Fruit fly (Drosophila melanogaster): ENCODE data around the gene CG13455.

CG13455 gene

DNA sequence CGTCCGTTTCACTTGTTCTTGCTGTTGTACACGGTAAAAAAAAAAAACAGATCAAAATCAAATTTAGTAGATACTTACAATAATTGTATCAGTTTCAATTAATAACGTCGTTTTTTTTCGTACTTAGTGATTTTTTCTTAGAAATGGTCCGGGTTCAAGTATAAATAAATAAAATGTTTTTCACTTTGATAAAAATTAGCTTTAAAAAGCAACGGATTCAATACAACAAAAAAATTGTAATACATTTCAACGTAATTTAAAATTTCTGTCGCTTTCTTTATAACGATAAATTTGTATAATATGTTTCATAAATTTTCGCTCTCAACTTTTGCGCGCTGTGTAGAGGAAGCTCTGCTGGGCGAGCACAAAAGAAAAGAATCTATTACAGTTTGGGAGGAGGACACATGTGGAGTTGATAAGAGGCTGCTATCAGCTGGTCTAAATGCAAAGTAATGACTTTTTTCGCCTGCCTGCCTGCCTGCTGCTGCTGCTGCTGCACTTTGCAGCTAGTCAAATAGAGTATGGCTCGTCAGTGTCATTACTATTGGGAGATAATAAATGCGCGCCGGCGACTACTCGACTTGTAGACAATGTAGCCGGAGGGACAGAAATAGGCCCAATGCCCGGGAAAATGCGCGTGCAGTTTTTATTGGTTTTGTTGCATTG, 41.7 kb downstream of the CG13455 start:
- TF ChIP-seq bab1 (GFP tag; optimal IDR thresholded peaks at IDR 0.05) (no peak), CG33017 (tag; optimal IDR thresholded peaks at IDR 0.05) (peak; percentile 43), CG12768 (GFP tag; optimal IDR thresholded peaks at IDR 0.05) (peak; percentile 6), cnc (optimal IDR thresholded peaks at IDR 0.05) (no peak), cic (GFP tag; optimal IDR thresholded peaks at IDR 0.05) (peak; percentile 58), Mnt (GFP tag; optimal IDR thresholded peaks at IDR 0.05) (peak; percentile 57), kay (GFP tag; ENCODE audit: borderline replicate concordance) (no peak), CG11617 (GFP tag; optimal IDR thresholded peaks at IDR 0.05) (peak; percentile 74), CG5204 (GFP tag; optimal IDR thresholded peaks at IDR 0.05) (peak; percentile 63), pad (GFP tag; optimal IDR thresholded peaks at IDR 0.05) (peak; percentile 48), CG7045 (GFP tag; optimal IDR thresholded peaks at IDR 0.05) (peak; percentile 28), CG14711 (tag; optimal IDR thresholded peaks at IDR 0.05) (peak; percentile 65), Clk (GFP tag; optimal IDR thresholded peaks at IDR 0.05) (no peak), CG1620 (GFP tag; optimal IDR thresholded peaks at IDR 0.05) (no peak), ovo (GFP tag; optimal IDR thresholded peaks at IDR 0.05) (no peak), tj (GFP tag; optimal IDR thresholded peaks at IDR 0.05) (peak; percentile 77), CG7101 (tag; optimal IDR thresholded peaks at IDR 0.05) (peak; percentile 49), Hr96 (GFP tag; optimal IDR thresholded peaks at IDR 0.05) (peak; percentile 41), toe (GFP tag; optimal IDR thresholded peaks at IDR 0.05) (peak; percentile 50), Crg-1 (GFP tag; optimal IDR thresholded peaks at IDR 0.05) (peak; percentile 13)

dm6 chr3L:15538582-15539490, 42.5 kb downstream of the CG13455 start:
- TF ChIP-seq CG5204 (GFP tag; optimal IDR thresholded peaks at IDR 0.05) (no peak), kay (GFP tag; ENCODE audit: borderline replicate concordance) (peak; percentile 60), ovo (GFP tag; optimal IDR thresholded peaks at IDR 0.05) (no peak), CG14711 (tag; optimal IDR thresholded peaks at IDR 0.05) (no peak), cic (GFP tag; optimal IDR thresholded peaks at IDR 0.05) (peak; percentile 63)

DNA sequence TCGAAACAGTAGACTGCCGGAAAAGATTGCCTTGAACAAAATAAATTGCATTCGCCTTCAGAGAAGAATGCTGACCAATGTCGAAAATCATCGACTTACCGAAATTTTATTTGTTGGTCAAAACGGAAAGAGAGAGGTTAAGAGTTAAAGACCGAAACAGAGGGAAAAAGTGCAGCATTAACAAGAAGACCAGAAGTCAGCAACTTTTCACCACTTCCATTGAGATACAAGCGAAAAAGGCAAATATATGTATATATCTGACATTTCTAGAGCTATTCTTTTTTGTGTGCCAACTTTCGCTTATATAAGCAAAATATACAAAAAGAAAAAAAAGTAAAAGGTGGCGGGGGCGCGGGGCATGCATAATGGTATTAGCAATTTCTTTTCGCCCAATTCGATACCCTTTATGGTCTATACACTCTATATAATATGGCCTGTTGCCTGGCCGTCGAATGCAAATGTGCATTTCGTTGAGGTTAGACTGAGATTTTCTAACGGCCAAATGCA, 43.6 kb downstream of the CG13455 start:
- TF ChIP-seq tj (GFP tag; optimal IDR thresholded peaks at IDR 0.05) (peak; percentile 97), pad (GFP tag; optimal IDR thresholded peaks at IDR 0.05) (no peak)

DNA sequence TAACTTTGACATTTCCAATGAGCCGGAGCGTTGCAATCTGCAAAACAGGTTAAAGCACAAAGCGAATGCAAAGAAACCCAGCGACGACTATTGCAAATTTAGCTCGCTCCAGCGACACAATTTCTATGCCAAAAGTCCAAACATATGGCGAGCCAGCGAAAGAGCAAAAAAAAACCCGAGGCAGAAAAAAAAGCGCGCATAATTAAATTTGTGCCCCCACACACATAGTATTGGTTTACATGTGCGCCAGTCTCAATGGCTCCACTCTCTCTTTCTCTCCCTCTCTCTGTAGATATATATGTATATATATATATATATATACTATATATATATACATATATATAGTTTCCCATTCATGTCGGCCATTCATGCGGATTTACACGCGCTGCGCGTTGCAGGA, 44.3 kb downstream of the CG13455 start:
- no peak for TF ChIP-seq bab1 (GFP tag; optimal IDR thresholded peaks at IDR 0.05)
- TF ChIP-seq CG11617 (GFP tag; optimal IDR thresholded peaks at IDR 0.05): no peak
- no peak for TF ChIP-seq ovo (GFP tag; optimal IDR thresholded peaks at IDR 0.05)

DNA sequence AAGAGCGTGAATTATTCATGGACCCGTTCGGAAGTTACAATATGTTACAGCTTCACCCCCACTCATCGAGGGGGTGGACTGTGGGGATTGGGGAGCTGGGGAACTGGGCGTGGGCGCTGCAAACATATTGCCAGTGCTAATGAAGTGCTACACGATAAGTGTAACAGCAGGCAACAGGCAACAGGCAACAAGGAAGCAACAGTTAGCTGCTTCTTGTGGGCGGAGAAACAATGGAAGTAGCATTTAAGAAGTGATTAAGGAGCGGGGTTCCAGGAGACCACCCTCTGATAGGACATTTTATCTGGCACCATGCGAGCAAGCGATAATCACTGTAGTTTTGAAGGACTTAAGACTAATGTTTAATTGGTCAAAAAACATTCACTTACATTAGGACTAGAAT, 44.9 kb downstream of the CG13455 start:
- TF ChIP-seq CG5204 (GFP tag; optimal IDR thresholded peaks at IDR 0.05): no peak
- no peak for TF ChIP-seq CG14711 (tag; optimal IDR thresholded peaks at IDR 0.05)
- TF ChIP-seq CG7101 (tag; optimal IDR thresholded peaks at IDR 0.05): no peak
- TF ChIP-seq Mnt (GFP tag; optimal IDR thresholded peaks at IDR 0.05): no peak
- no peak for TF ChIP-seq CG11617 (GFP tag; optimal IDR thresholded peaks at IDR 0.05)
- no peak for TF ChIP-seq ovo (GFP tag; optimal IDR thresholded peaks at IDR 0.05)
- TF ChIP-seq CG1620 (GFP tag; optimal IDR thresholded peaks at IDR 0.05): no peak
- TF ChIP-seq tj (GFP tag; optimal IDR thresholded peaks at IDR 0.05): no peak
- TF ChIP-seq Hr96 (GFP tag; optimal IDR thresholded peaks at IDR 0.05): no peak
- no peak for TF ChIP-seq kay (GFP tag; ENCODE audit: borderline replicate concordance)

dm6 chr3L:15543049-15543448, 46.7 kb downstream of the CG13455 start:
- TF ChIP-seq tj (GFP tag; optimal IDR thresholded peaks at IDR 0.05) (peak; percentile 94), CG14711 (tag; optimal IDR thresholded peaks at IDR 0.05) (no peak), Hr96 (GFP tag; optimal IDR thresholded peaks at IDR 0.05) (no peak), bab1 (GFP tag; optimal IDR thresholded peaks at IDR 0.05) (no peak), CG33017 (tag; optimal IDR thresholded peaks at IDR 0.05) (no peak), cic (GFP tag; optimal IDR thresholded peaks at IDR 0.05) (no peak)

dm6 chr3L:15543467-15543866, 47.1 kb downstream of the CG13455 start:
- TF ChIP-seq CG33017 (tag; optimal IDR thresholded peaks at IDR 0.05) (no peak), CG5204 (GFP tag; optimal IDR thresholded peaks at IDR 0.05) (no peak), ovo (GFP tag; optimal IDR thresholded peaks at IDR 0.05) (no peak), cic (GFP tag; optimal IDR thresholded peaks at IDR 0.05) (no peak), Crg-1 (GFP tag; optimal IDR thresholded peaks at IDR 0.05) (no peak), CG1620 (GFP tag; optimal IDR thresholded peaks at IDR 0.05) (no peak), Hr96 (GFP tag; optimal IDR thresholded peaks at IDR 0.05) (no peak), Mnt (GFP tag; optimal IDR thresholded peaks at IDR 0.05) (no peak), CG11617 (GFP tag; optimal IDR thresholded peaks at IDR 0.05) (no peak), CG12768 (GFP tag; optimal IDR thresholded peaks at IDR 0.05) (no peak), CG7045 (GFP tag; optimal IDR thresholded peaks at IDR 0.05) (no peak), CG14711 (tag; optimal IDR thresholded peaks at IDR 0.05) (no peak), pad (GFP tag; optimal IDR thresholded peaks at IDR 0.05) (no peak), Clk (GFP tag; optimal IDR thresholded peaks at IDR 0.05) (no peak)

Measured in whole organism, adult.